Fruit fly (Drosophila melanogaster) whole organism, prepupa: ENCODE data around the gene SkpA.

Experiments
- Blimp-1 ChIP-seq: fragments of 200-800 bp; sonication (Bioruptor generic); optimal IDR thresholded peaks from 3 replicates; lab custom pipeline; 2017; ENCODE audit warnings: missing biosample characterization, missing genetic modification characterization, mild to moderate bottlenecking, moderate library complexity, missing genetic modification reagents
- CG10631 ChIP-seq: fragments of 200-800 bp; sonication (Bioruptor generic); optimal IDR thresholded peaks from 2 replicates; lab custom pipeline; 2016; ENCODE audit warnings: missing biosample characterization, missing genetic modification characterization
- CG10669 ChIP-seq: fragments of 200-800 bp; sonication (Bioruptor generic); optimal IDR thresholded peaks from 3 replicates; lab custom pipeline; 2018; ENCODE audit warnings: missing biosample characterization, mild to moderate bottlenecking, missing genetic modification characterization, moderate library complexity
- CG11294 ChIP-seq: fragments of 200-800 bp; sonication (Bioruptor generic); IDR thresholded peaks from 2 replicates; pipeline ENCODE4 v1.3.6; 2022; ENCODE audit warnings: missing biosample characterization, missing genetic modification characterization
- CG11902 ChIP-seq: fragments of 200-800 bp; sonication (Bioruptor generic); optimal IDR thresholded peaks from 3 replicates; lab custom pipeline; 2016; ENCODE audit warnings: missing biosample characterization, missing genetic modification characterization
- CG16779 ChIP-seq: fragments of 200-800 bp; sonication (Bioruptor generic); optimal IDR thresholded peaks from 3 replicates; lab custom pipeline; 2017; ENCODE audit warnings: missing biosample characterization, mild to moderate bottlenecking, missing genetic modification characterization
- CG3032 ChIP-seq: fragments of 200-800 bp; optimal IDR thresholded peaks from 2 replicates; lab custom pipeline; 2019; ENCODE audit warnings: missing biosample characterization, mild to moderate bottlenecking, missing genetic modification characterization, moderate library complexity
- CG31627 ChIP-seq: fragments of 200-800 bp; sonication (Bioruptor generic); optimal IDR thresholded peaks from 3 replicates; lab custom pipeline; 2016; ENCODE audit warnings: missing biosample characterization, missing genetic modification characterization
- CG32006 ChIP-seq: fragments of 200-800 bp; sonication (Bioruptor generic); optimal IDR thresholded peaks from 3 replicates; lab custom pipeline; 2017; ENCODE audit warnings: missing biosample characterization, mild to moderate bottlenecking, missing genetic modification characterization
- CG34406 ChIP-seq: fragments of 200-800 bp; sonication (Bioruptor generic); optimal IDR thresholded peaks from 3 replicates; lab custom pipeline; 2016; ENCODE audit warnings: missing biosample characterization, missing genetic modification characterization
- CG3919 ChIP-seq: fragments of 200-800 bp; sonication (Bioruptor generic); optimal IDR thresholded peaks from 3 replicates; lab custom pipeline; 2016; ENCODE audit warnings: missing biosample characterization, missing genetic modification characterization
- CG4318 ChIP-seq: fragments of 200-800 bp; sonication (Bioruptor generic); optimal IDR thresholded peaks from 3 replicates; lab custom pipeline; 2017; ENCODE audit warnings: missing biosample characterization, mild to moderate bottlenecking, missing genetic modification characterization
- CG6163 ChIP-seq: fragments of 200-800 bp; sonication (Bioruptor generic); IDR thresholded peaks from 3 replicates; pipeline ENCODE4 v1.3.6; 2022; ENCODE audit warnings: missing biosample characterization, missing genetic modification characterization
- CG6276 ChIP-seq: fragments of 200-800 bp; sonication (Bioruptor generic); optimal IDR thresholded peaks from 2 replicates; lab custom pipeline; 2017; ENCODE audit warnings: missing biosample characterization, mild to moderate bottlenecking, missing genetic modification characterization
- CG6808 ChIP-seq: fragments of 200-800 bp; sonication (Bioruptor generic); optimal IDR thresholded peaks from 3 replicates; lab custom pipeline; 2017; ENCODE audit warnings: missing biosample characterization, missing genetic modification characterization, mild to moderate bottlenecking, moderate library complexity, missing genetic modification reagents
- CG6854 ChIP-seq: fragments of 200-800 bp; sonication (Bioruptor generic); optimal IDR thresholded peaks from 2 replicates; lab custom pipeline; 2017; ENCODE audit warnings: missing biosample characterization, mild to moderate bottlenecking, missing genetic modification characterization
- CG7368 ChIP-seq: fragments of 200-800 bp; sonication (Bioruptor generic); optimal IDR thresholded peaks from 3 replicates; lab custom pipeline; 2016; ENCODE audit warnings: missing biosample characterization, missing genetic modification characterization
- CG8119 ChIP-seq: fragments of 200-800 bp; sonication (Bioruptor generic); IDR thresholded peaks from 3 replicates; pipeline ENCODE4 v1.3.6; 2022; ENCODE audit warnings: missing biosample characterization, missing genetic modification characterization
- CG8319 ChIP-seq: fragments of 200-800 bp; sonication (Bioruptor generic); optimal IDR thresholded peaks from 3 replicates; lab custom pipeline; 2016; ENCODE audit warnings: missing biosample characterization, missing genetic modification characterization
- CG8632 ChIP-seq: fragments of 200-800 bp; sonication (Bioruptor generic); optimal IDR thresholded peaks from 3 replicates; lab custom pipeline; 2016; ENCODE audit warnings: missing biosample characterization, missing genetic modification characterization
- CG9139 ChIP-seq: fragments of 200-800 bp; sonication (Bioruptor generic); optimal IDR thresholded peaks from 3 replicates; lab custom pipeline; 2017; ENCODE audit warnings: missing biosample characterization, mild to moderate bottlenecking, missing genetic modification characterization
- Eip93F ChIP-seq: fragments of 200-800 bp; sonication (Bioruptor generic); optimal IDR thresholded peaks from 2 replicates; lab custom pipeline; 2016; ENCODE audit warnings: missing biosample characterization, mild to moderate bottlenecking, missing genetic modification characterization
- Ets21C ChIP-seq: fragments of 200-800 bp; sonication (Bioruptor generic); optimal IDR thresholded peaks from 3 replicates; lab custom pipeline; 2016; ENCODE audit warnings: missing biosample characterization, missing genetic modification characterization
- Ets96B ChIP-seq: fragments of 200-800 bp; optimal IDR thresholded peaks from 2 replicates; lab custom pipeline; 2019; ENCODE audit warnings: missing biosample characterization, mild to moderate bottlenecking, missing genetic modification characterization, moderate library complexity
- Gug ChIP-seq: fragments of 200-800 bp; sonication (Bioruptor generic); IDR thresholded peaks from 2 replicates; pipeline ENCODE4 v1.3.6; 2022; ENCODE audit warnings: missing biosample characterization, missing genetic modification characterization
- Hr38 ChIP-seq: sonication (Bioruptor generic); optimal IDR thresholded peaks from 2 replicates; lab custom pipeline; 2016; ENCODE audit warnings: missing biosample characterization, missing genetic modification characterization
- Hr39 ChIP-seq: fragments of 200-800 bp; sonication (Bioruptor generic); optimal IDR thresholded peaks from 2 replicates; lab custom pipeline; 2016; ENCODE audit warnings: missing biosample characterization, missing genetic modification characterization
- Hr4 ChIP-seq: fragments of 200-800 bp; sonication (Bioruptor generic); optimal IDR thresholded peaks from 3 replicates; lab custom pipeline; 2016; ENCODE audit warnings: missing biosample characterization, missing genetic modification characterization
- Lpt ChIP-seq: fragments of 200-800 bp; sonication (Bioruptor generic); optimal IDR thresholded peaks from 3 replicates; lab custom pipeline; 2016; ENCODE audit warnings: missing biosample characterization, missing genetic modification characterization
- Met ChIP-seq: fragments of 200-800 bp; sonication (Bioruptor generic); optimal IDR thresholded peaks from 3 replicates; lab custom pipeline; 2016; ENCODE audit warnings: missing biosample characterization, missing genetic modification characterization
- OdsH ChIP-seq: fragments of 200-800 bp; sonication (Bioruptor generic); optimal IDR thresholded peaks from 3 replicates; lab custom pipeline; 2016; ENCODE audit warnings: missing biosample characterization, missing genetic modification characterization
- Smox ChIP-seq: fragments of 200-800 bp; sonication (Bioruptor generic); optimal IDR thresholded peaks from 3 replicates; lab custom pipeline; 2016; ENCODE audit warnings: missing biosample characterization, missing genetic modification characterization
- Sox102F ChIP-seq: fragments of 200-800 bp; sonication (Bioruptor generic); optimal IDR thresholded peaks from 2 replicates; lab custom pipeline; 2016; ENCODE audit warnings: missing biosample characterization, mild to moderate bottlenecking, missing genetic modification characterization
- Sox14 ChIP-seq: fragments of 200-800 bp; sonication (Bioruptor generic); optimal IDR thresholded peaks from 3 replicates; lab custom pipeline; 2016; ENCODE audit warnings: missing biosample characterization, missing genetic modification characterization
- Sox15 ChIP-seq: fragments of 200-800 bp; sonication (Bioruptor generic); optimal IDR thresholded peaks from 3 replicates; lab custom pipeline; 2016; ENCODE audit warnings: missing biosample characterization, missing genetic modification characterization
- achi ChIP-seq: fragments of 200-800 bp; sonication (Bioruptor generic); optimal IDR thresholded peaks from 3 replicates; lab custom pipeline; 2016; ENCODE audit warnings: missing biosample characterization, missing genetic modification characterization
- cyc ChIP-seq: fragments of 200-800 bp; sonication (Bioruptor generic); optimal IDR thresholded peaks from 3 replicates; lab custom pipeline; 2016; ENCODE audit warnings: missing biosample characterization, missing genetic modification characterization
- dac ChIP-seq: fragments of 200-800 bp; sonication (Bioruptor generic); optimal IDR thresholded peaks from 2 replicates; lab custom pipeline; 2017; ENCODE audit warnings: missing biosample characterization, mild to moderate bottlenecking, missing genetic modification characterization
- eg ChIP-seq: fragments of 200-800 bp; sonication (Bioruptor generic); IDR thresholded peaks from 3 replicates; pipeline ENCODE4 v1.3.6; 2022; ENCODE audit warnings: missing biosample characterization, missing genetic modification characterization
- esn ChIP-seq: fragments of 200-800 bp; sonication (Bioruptor generic); optimal IDR thresholded peaks from 2 replicates; lab custom pipeline; 2016; ENCODE audit warnings: missing biosample characterization, mild to moderate bottlenecking, missing genetic modification characterization, moderate library complexity
- fd85E ChIP-seq: fragments of 200-800 bp; sonication (Bioruptor generic); optimal IDR thresholded peaks from 3 replicates; lab custom pipeline; 2016; ENCODE audit warnings: missing biosample characterization, missing genetic modification characterization
- fkh ChIP-seq: fragments of 200-800 bp; sonication (Bioruptor generic); optimal IDR thresholded peaks from 3 replicates; lab custom pipeline; 2017; ENCODE audit warnings: missing biosample characterization, mild to moderate bottlenecking, missing genetic modification characterization, moderate library complexity
- lz ChIP-seq: fragments of 200-800 bp; sonication (Bioruptor generic); optimal IDR thresholded peaks from 3 replicates; lab custom pipeline; 2016; ENCODE audit warnings: missing biosample characterization, missing genetic modification characterization
- net ChIP-seq: fragments of 200-800 bp; sonication (Bioruptor generic); optimal IDR thresholded peaks from 3 replicates; lab custom pipeline; 2016; ENCODE audit warnings: missing biosample characterization, missing genetic modification characterization
- pdm3 ChIP-seq: fragments of 200-800 bp; sonication (Bioruptor generic); optimal IDR thresholded peaks from 3 replicates; lab custom pipeline; 2016; ENCODE audit warnings: missing biosample characterization, missing genetic modification characterization
- salr ChIP-seq, 2 experiments: fragments of 200-800 bp; sonication (Bioruptor generic); optimal IDR thresholded peaks; 3 replicates each; lab custom pipeline; 2016 to 2018; ENCODE audit warnings: missing biosample characterization in 2 of 2, missing genetic modification characterization in 2 of 2, mild to moderate bottlenecking in 1 of 2
- spab ChIP-seq: fragments of 200-800 bp; sonication (Bioruptor generic); optimal IDR thresholded peaks from 2 replicates; lab custom pipeline; 2017; ENCODE audit warnings: missing biosample characterization, mild to moderate bottlenecking, missing genetic modification characterization, missing genetic modification reagents
- ss ChIP-seq, 2 experiments: fragments of 200-800 bp; sonication (Bioruptor generic); optimal IDR thresholded peaks; 2 replicates in 1 of 2; 3 replicates in 1 of 2; lab custom pipeline; 2017 to 2018; ENCODE audit warnings: mild to moderate bottlenecking in 2 of 2, missing biosample characterization in 2 of 2, missing genetic modification characterization in 2 of 2, moderate library complexity in 1 of 2
- topi ChIP-seq: fragments of 200-800 bp; sonication (Bioruptor generic); optimal IDR thresholded peaks from 3 replicates; lab custom pipeline; 2016; ENCODE audit warnings: missing biosample characterization, missing genetic modification characterization

SkpA gene

DNA sequence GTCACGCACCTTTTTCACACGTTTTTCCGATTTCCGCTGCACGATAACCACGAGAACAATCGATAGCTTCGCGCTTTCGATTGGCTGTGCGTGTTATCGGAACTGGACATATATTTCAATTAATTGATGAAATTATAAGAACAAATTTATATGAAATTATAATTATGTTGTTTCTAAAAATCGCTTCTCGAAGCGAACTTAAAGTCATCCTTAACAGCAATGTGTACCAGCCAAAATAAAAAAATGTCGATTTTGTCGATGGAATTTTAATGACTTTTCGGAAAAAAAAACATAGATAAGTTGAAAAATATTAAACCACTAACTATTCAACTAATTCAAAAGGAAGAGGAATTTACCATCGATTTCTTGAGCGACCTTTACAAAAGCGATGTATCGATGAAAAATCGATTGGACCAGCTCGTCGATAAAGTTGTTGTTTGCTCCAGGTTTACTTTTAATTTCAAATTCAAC, 30.7 kb upstream of the SkpA start, which contains the start of the genes CG13364 and Hinfp (continued):
- TF ChIP-seq CG8119 (GFP tag; lab: Robert Waterston, UW) (no peak), Smox (GFP tag; lab: Kevin White, UChicago) (no peak), CG8632 (GFP tag; lab: Kevin White, UChicago) (no peak), pdm3 (GFP tag; lab: Kevin White, UChicago) (no peak), achi (no peak), salr (GFP tag; optimal IDR thresholded peaks at IDR 0.05; lab: Kevin White, UChicago) (no peak)
- TF ChIP-seq, all 60 proteins: peak for 6

DNA sequence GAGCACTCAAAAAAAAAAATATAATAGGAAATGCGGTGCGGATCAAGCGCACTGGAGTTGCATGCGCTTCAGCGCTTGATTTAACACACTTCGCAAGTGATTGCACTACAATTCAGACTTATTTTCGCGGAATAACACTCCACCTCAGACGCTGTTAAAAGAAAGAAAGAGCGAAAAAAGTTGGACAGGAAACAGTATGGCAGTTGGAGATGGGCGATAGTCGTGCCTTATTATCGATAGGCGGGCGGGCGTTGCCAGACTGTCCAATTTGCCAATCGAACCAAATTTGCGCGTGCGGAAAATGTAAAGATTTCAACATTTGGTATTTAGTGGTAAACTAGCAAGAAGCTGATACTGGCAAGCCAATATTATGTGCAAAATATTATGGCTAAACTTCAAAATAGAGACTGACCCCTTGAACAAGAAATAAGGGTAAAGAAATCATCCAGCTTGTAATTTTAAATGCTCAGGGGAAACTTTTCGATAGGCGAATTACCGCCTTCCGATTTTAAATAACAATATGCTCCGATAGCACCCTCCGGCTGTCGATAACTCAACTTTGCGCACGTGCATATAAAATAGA, 26.6 kb upstream of the SkpA start, which contains the start of the genes RpL36 and Mybbp1A:
Gene RpL36 (minus strand): TSS at position 245 of the 583 bp plus-strand sequence.
Gene Mybbp1A (plus strand): TSS at position 535 of the 583 bp plus-strand sequence.
- TF ChIP-seq CG10669 (no peak), CG6854 (GFP tag; lab: Kevin White, UChicago) (peak; percentile 75), ss (GFP tag; optimal IDR thresholded peaks at IDR 0.05; lab: Kevin White, UChicago) (peak; percentile 77 to 83), fkh (no peak), Sox14 (GFP tag; lab: Kevin White, UChicago) (peak; percentile 63), Lpt (no peak), CG10631 (no peak), Hr4 (no peak), CG8119 (GFP tag; lab: Robert Waterston, UW) (peak; percentile 58), CG7368 (no peak), CG32006 (GFP tag; lab: Kevin White, UChicago) (no peak), Ets96B (tag; lab: Kevin White, UChicago) (no peak), Hr39 (GFP tag; lab: Kevin White, UChicago) (no peak), spab (GFP tag; lab: Kevin White, UChicago) (no peak), CG3919 (GFP tag; lab: Kevin White, UChicago) (peak; percentile 59), Hr38 (GFP tag; lab: Kevin White, UChicago) (no peak), CG3032 (tag; lab: Kevin White, UChicago) (peak; percentile 42), Gug (no peak), cyc (GFP tag; lab: Kevin White, UChicago) (peak; percentile 63), Blimp-1 (GFP tag; lab: Kevin White, UChicago) (peak; percentile 25), CG8319 (no peak), Sox15 (peak; percentile 29), eg (peak; percentile 65), Met (GFP tag; lab: Kevin White, UChicago) (no peak), pdm3 (GFP tag; lab: Kevin White, UChicago) (no peak), dac (GFP tag; lab: Kevin White, UChicago) (peak; percentile 44), CG4318 (no peak), CG6163 (GFP tag; lab: Robert Waterston, UW) (peak; percentile 73), CG11902 (GFP tag; lab: Kevin White, UChicago) (peak; percentile 36), net (peak; percentile 63), CG8632 (GFP tag; lab: Kevin White, UChicago) (peak; percentile 54), CG34406 (GFP tag; lab: Kevin White, UChicago) (peak; percentile 64), CG6276 (GFP tag; lab: Kevin White, UChicago) (no peak), OdsH (GFP tag; lab: Kevin White, UChicago) (no peak), esn (peak; percentile 75), Eip93F (no peak), topi (peak; percentile 67), Ets21C (GFP tag; lab: Kevin White, UChicago) (no peak), fd85E (no peak), CG6808 (no peak), CG16779 (tag; lab: Kevin White, UChicago) (no peak), Sox102F (no peak), CG31627 (GFP tag; lab: Kevin White, UChicago) (peak; percentile 66), lz (GFP tag; lab: Kevin White, UChicago) (peak; percentile 72), CG11294 (GFP tag; lab: Robert Waterston, UW) (no peak), Smox (GFP tag; lab: Kevin White, UChicago) (no peak), CG9139 (GFP tag; lab: Kevin White, UChicago) (peak; percentile 75)
